Worm (Caenorhabditis elegans) whole organism, L2 larva: ENCODE data around the gene F23B2.10.

ENCODE experiments used
- C34F6.9 ChIP-seq: fragments of 150-350 bp; optimal IDR thresholded peaks from 2 replicates; lab custom pipeline; 2014; ENCODE audit warnings: missing biosample characterization, missing genetic modification characterization
- F13H6.1 ChIP-seq: sonication (generic microtip); optimal IDR thresholded peaks from 2 replicates; lab custom pipeline; 2016; ENCODE audit warnings: missing genetic modification characterization, missing compliant biosample characterization
- R02D3.7 ChIP-seq: fragments of 150-350 bp; optimal IDR thresholded peaks from 2 replicates; lab custom pipeline; 2014; ENCODE audit warnings: missing biosample characterization, missing genetic modification characterization
- Y55F3AM.14 ChIP-seq: fragments of 200-800 bp; sonication (Bioruptor generic); optimal IDR thresholded peaks from 2 replicates; lab custom pipeline; 2018; ENCODE audit warnings: mild to moderate bottlenecking, missing genetic modification characterization, missing compliant biosample characterization
- ZK546.5 ChIP-seq: sonication (generic microtip); optimal IDR thresholded peaks from 2 replicates; lab custom pipeline; 2017; ENCODE audit warnings: missing biosample characterization, missing genetic modification characterization
- alr-1 ChIP-seq: fragments of 150-350 bp; optimal IDR thresholded peaks from 2 replicates; lab custom pipeline; 2014; ENCODE audit warnings: missing biosample characterization, missing genetic modification characterization
- aly-2 ChIP-seq: fragments of 150-350 bp; optimal IDR thresholded peaks from 2 replicates; lab custom pipeline; 2014; ENCODE audit warnings: missing biosample characterization, missing genetic modification characterization
- ama-1 ChIP-seq: fragments of 150-350 bp; optimal IDR thresholded peaks from 2 replicates; lab custom pipeline; 2018; ENCODE audit warnings: inconsistent platforms
- blmp-1 ChIP-seq: sonication (generic microtip); optimal IDR thresholded peaks from 2 replicates; lab custom pipeline; 2017; ENCODE audit warnings: missing genetic modification characterization, mild to moderate bottlenecking, missing compliant biosample characterization, antibody characterized with exemption, moderate library complexity; ENCODE audit not compliant: insufficient read depth
- ceh-16 ChIP-seq: fragments of 150-350 bp; optimal IDR thresholded peaks from 2 replicates; lab custom pipeline; 2014; ENCODE audit warnings: missing biosample characterization, missing genetic modification characterization
- ceh-82 ChIP-seq: fragments of 150-350 bp; optimal IDR thresholded peaks from 2 replicates; lab custom pipeline; 2014; ENCODE audit warnings: missing biosample characterization, missing genetic modification characterization
- crh-2 ChIP-seq: sonication (generic microtip); optimal IDR thresholded peaks from 2 replicates; lab custom pipeline; 2017; ENCODE audit warnings: missing biosample characterization, missing genetic modification characterization
- dmd-4 ChIP-seq: sonication (generic microtip); optimal IDR thresholded peaks from 2 replicates; lab custom pipeline; 2017; ENCODE audit warnings: missing biosample characterization, missing genetic modification characterization
- egl-27 ChIP-seq: sonication (generic microtip); optimal IDR thresholded peaks from 3 replicates; lab custom pipeline; 2017; ENCODE audit warnings: missing biosample characterization, missing genetic modification reagents, missing genetic modification characterization
- elt-1 ChIP-seq: fragments of 150-350 bp; optimal IDR thresholded peaks from 2 replicates; lab custom pipeline; 2014; ENCODE audit warnings: missing biosample characterization, missing genetic modification characterization
- elt-3 ChIP-seq: sonication (generic microtip); optimal IDR thresholded peaks from 2 replicates; lab custom pipeline; 2017; ENCODE audit warnings: missing biosample characterization, missing genetic modification characterization
- fos-1 ChIP-seq: fragments of 150-350 bp; optimal IDR thresholded peaks from 2 replicates; lab custom pipeline; 2014; ENCODE audit warnings: missing biosample characterization, missing genetic modification characterization
- gmeb-1 ChIP-seq: fragments of 150-350 bp; optimal IDR thresholded peaks from 2 replicates; lab custom pipeline; 2014; ENCODE audit warnings: missing biosample characterization, missing genetic modification characterization
- lin-11 ChIP-seq: fragments of 150-350 bp; sonication (generic microtip); optimal IDR thresholded peaks from 2 replicates; lab custom pipeline; 2014; ENCODE audit warnings: missing biosample characterization, missing genetic modification characterization, inconsistent platforms, mixed read lengths
- lin-13 ChIP-seq: fragments of 150-350 bp; optimal IDR thresholded peaks from 2 replicates; lab custom pipeline; 2014; ENCODE audit warnings: missing biosample characterization, missing genetic modification reagents, missing genetic modification characterization
- lin-39 ChIP-seq: fragments of 150-350 bp; optimal IDR thresholded peaks from 2 replicates; lab custom pipeline; 2014; ENCODE audit warnings: missing biosample characterization, missing genetic modification reagents, missing genetic modification characterization
- lsy-2 ChIP-seq, 2 experiments: fragments of 150-350 bp in 1 of 2; sonication (generic microtip) in 1 of 2; optimal IDR thresholded peaks; 2 replicates each; lab custom pipeline; 2014 to 2017; ENCODE audit warnings: missing biosample characterization in 2 of 2, missing genetic modification characterization in 2 of 2
- mab-5 ChIP-seq: fragments of 150-350 bp; optimal IDR thresholded peaks from 2 replicates; lab custom pipeline; 2014; ENCODE audit warnings: missing biosample characterization, missing genetic modification characterization
- mbf-1 ChIP-seq: sonication (generic microtip); optimal IDR thresholded peaks from 2 replicates; lab custom pipeline; 2017; ENCODE audit warnings: missing biosample characterization, missing genetic modification characterization
- mdl-1 ChIP-seq, 2 experiments: fragments of 150-350 bp in 1 of 2; sonication (generic microtip) in 1 of 2; optimal IDR thresholded peaks; 2 replicates each; lab custom pipeline; 2017; ENCODE audit warnings: missing biosample characterization in 2 of 2, missing genetic modification characterization in 2 of 2
- nhr-10 ChIP-seq: sonication (generic microtip); optimal IDR thresholded peaks from 2 replicates; lab custom pipeline; 2017; ENCODE audit warnings: missing biosample characterization, missing genetic modification characterization
- nhr-11 ChIP-seq: fragments of 150-350 bp; optimal IDR thresholded peaks from 2 replicates; lab custom pipeline; 2014; ENCODE audit warnings: missing biosample characterization, missing genetic modification characterization
- nhr-12 ChIP-seq: fragments of 150-350 bp; optimal IDR thresholded peaks from 2 replicates; lab custom pipeline; 2014; ENCODE audit warnings: missing biosample characterization, missing genetic modification characterization
- nhr-129 ChIP-seq: fragments of 150-350 bp; optimal IDR thresholded peaks from 2 replicates; lab custom pipeline; 2014; ENCODE audit warnings: missing biosample characterization, missing genetic modification characterization
- nhr-21 ChIP-seq: fragments of 150-350 bp; optimal IDR thresholded peaks from 2 replicates; lab custom pipeline; 2014; ENCODE audit warnings: missing biosample characterization, missing genetic modification characterization
- nhr-23 ChIP-seq: fragments of 150-350 bp; optimal IDR thresholded peaks from 2 replicates; lab custom pipeline; 2014; ENCODE audit warnings: missing biosample characterization, missing genetic modification reagents, missing genetic modification characterization
- nhr-237 ChIP-seq: fragments of 150-350 bp; optimal IDR thresholded peaks from 2 replicates; lab custom pipeline; 2014; ENCODE audit warnings: missing biosample characterization, missing genetic modification characterization
- nhr-25 ChIP-seq: fragments of 150-350 bp; sonication (generic microtip); optimal IDR thresholded peaks from 3 replicates; lab custom pipeline; 2014; ENCODE audit warnings: missing biosample characterization, missing genetic modification characterization
- nhr-6 ChIP-seq: fragments of 150-350 bp; optimal IDR thresholded peaks from 2 replicates; lab custom pipeline; 2014; ENCODE audit warnings: missing biosample characterization, missing genetic modification characterization
- nhr-77 ChIP-seq: fragments of 150-350 bp; optimal IDR thresholded peaks from 2 replicates; lab custom pipeline; 2014; ENCODE audit warnings: missing biosample characterization, missing genetic modification characterization
- peb-1 ChIP-seq: fragments of 150-350 bp; optimal IDR thresholded peaks from 2 replicates; lab custom pipeline; 2014; ENCODE audit warnings: missing biosample characterization, missing genetic modification characterization
- sem-4 ChIP-seq: fragments of 150-350 bp; optimal IDR thresholded peaks from 2 replicates; lab custom pipeline; 2014; ENCODE audit warnings: missing biosample characterization, missing genetic modification reagents, missing genetic modification characterization
- skn-1 ChIP-seq: sonication (generic microtip); optimal IDR thresholded peaks from 2 replicates; lab custom pipeline; 2017; ENCODE audit warnings: missing biosample characterization, missing genetic modification characterization
- sma-3 ChIP-seq: sonication (generic microtip); optimal IDR thresholded peaks from 2 replicates; lab custom pipeline; 2016; ENCODE audit warnings: missing genetic modification reagents, missing genetic modification characterization, missing compliant biosample characterization
- sma-9 ChIP-seq, 2 experiments: fragments of 150-350 bp in 1 of 2; sonication (generic microtip) in 1 of 2; optimal IDR thresholded peaks; 2 replicates each; lab custom pipeline; 2014 to 2016; ENCODE audit warnings: missing genetic modification characterization in 2 of 2, mild to moderate bottlenecking in 1 of 2, missing biosample characterization in 1 of 2, missing compliant biosample characterization in 1 of 2, missing genetic modification reagents in 1 of 2, moderate library complexity in 1 of 2
- snpc-4 ChIP-seq: fragments of 150-350 bp; optimal IDR thresholded peaks from 2 replicates; lab custom pipeline; 2014; ENCODE audit warnings: missing biosample characterization, missing genetic modification characterization
- unc-39 ChIP-seq: fragments of 150-350 bp; optimal IDR thresholded peaks from 2 replicates; lab custom pipeline; 2014; ENCODE audit warnings: missing biosample characterization, missing genetic modification characterization
- unc-55 ChIP-seq: fragments of 150-350 bp; sonication (generic microtip); optimal IDR thresholded peaks from 3 replicates; lab custom pipeline; 2014; ENCODE audit warnings: missing biosample characterization, missing genetic modification reagents, missing genetic modification characterization
- unc-62 ChIP-seq: fragments of 150-350 bp; optimal IDR thresholded peaks from 2 replicates; lab custom pipeline; 2014; ENCODE audit warnings: missing biosample characterization, missing genetic modification reagents, missing genetic modification characterization
- zag-1 ChIP-seq: fragments of 150-350 bp; optimal IDR thresholded peaks from 2 replicates; lab custom pipeline; 2014; ENCODE audit warnings: missing biosample characterization, missing genetic modification characterization
- ztf-1 ChIP-seq: fragments of 200-800 bp; sonication (Bioruptor generic); conservative IDR thresholded peaks from 2 replicates; pipeline ENCODE4 v1.3.6; 2022; ENCODE audit warnings: missing genetic modification characterization, missing compliant biosample characterization
- ztf-11 ChIP-seq: sonication (generic microtip); optimal IDR thresholded peaks from 2 replicates; lab custom pipeline; 2017; ENCODE audit warnings: missing biosample characterization, missing genetic modification characterization
- ztf-4 ChIP-seq: fragments of 150-350 bp; optimal IDR thresholded peaks from 2 replicates; lab custom pipeline; 2014; ENCODE audit warnings: missing biosample characterization, missing genetic modification characterization

F23B2.10 gene

ce11 chrIV:9198136-9198535 lies 44.0 kb upstream of the F23B2.10 start (continued):
- no peak for TF ChIP-seq nhr-237
- peak; percentile 85 for TF ChIP-seq fos-1 (tag; lab: Kevin White, UChicago)
- TF ChIP-seq F13H6.1, result peak; percentile 54

DNA sequence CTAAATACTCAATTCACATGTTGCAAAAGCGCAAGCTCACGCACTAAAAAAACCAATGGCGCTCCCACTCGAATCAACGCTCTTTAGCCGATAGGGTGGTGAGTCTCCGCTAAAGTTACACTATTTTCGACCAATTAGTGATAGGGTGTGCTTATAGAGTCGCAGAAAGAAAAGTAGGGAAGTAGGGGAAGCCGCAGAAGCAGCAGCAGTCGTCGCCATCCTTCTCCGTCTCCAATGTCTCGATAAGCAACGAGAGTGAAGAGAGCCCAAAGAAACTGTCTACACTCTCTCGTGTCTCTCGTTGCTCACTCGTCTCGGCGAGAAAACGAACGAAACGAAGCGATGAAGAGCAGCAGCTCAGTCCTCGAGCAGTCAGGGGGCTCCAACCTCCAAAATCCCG lies 42.6 kb upstream of the F23B2.10 start:
- no peak for TF ChIP-seq elt-3
- TF ChIP-seq mab-5 (tag; lab: Kevin White, UChicago), result peak; percentile 19
- no peak for TF ChIP-seq nhr-21 (tag; lab: Kevin White, UChicago)
- TF ChIP-seq Y55F3AM.14 (GFP tag; lab: Kevin White, UChicago), result peak; percentile 15
- TF ChIP-seq lin-39, result no peak
- no peak for TF ChIP-seq aly-2 (tag; lab: Kevin White, UChicago)
- no peak for TF ChIP-seq nhr-77 (tag; lab: Kevin White, UChicago)
- TF ChIP-seq fos-1 (tag; lab: Kevin White, UChicago), result peak; percentile 72
- no peak for TF ChIP-seq sma-3 (GFP tag; lab: Kevin White, UChicago)
- TF ChIP-seq lin-11 (tag; lab: Kevin White, UChicago), result peak; percentile 32
- no peak for TF ChIP-seq alr-1 (tag; lab: Kevin White, UChicago)
- peak in 1 of 2 experiments; percentile 43 for TF ChIP-seq lsy-2 (tag; optimal IDR thresholded peaks at IDR 0.05; lab: Kevin White, UChicago)
- no peak for TF ChIP-seq unc-62 (GFP tag; lab: Kevin White, UChicago)
- peak; percentile 77 for TF ChIP-seq ceh-82
- TF ChIP-seq nhr-11 (tag; lab: Kevin White, UChicago), result no peak
- TF ChIP-seq nhr-237, result no peak
- TF ChIP-seq gmeb-1, result no peak
- peak; percentile 57 for TF ChIP-seq egl-27 (tag; lab: Kevin White, UChicago)
- no peak for TF ChIP-seq ztf-4 (tag; lab: Kevin White, UChicago)
- TF ChIP-seq F13H6.1, result peak; percentile 90
- peak; percentile 73 for TF ChIP-seq C34F6.9 (tag; lab: Kevin White, UChicago)
- peak; percentile 90 for TF ChIP-seq nhr-129 (tag; lab: Kevin White, UChicago)
- no peak for TF ChIP-seq nhr-10 (tag; lab: Kevin White, UChicago)
- no peak for TF ChIP-seq elt-1 (tag; lab: Kevin White, UChicago)
- TF ChIP-seq nhr-23, result no peak
- no peak for TF ChIP-seq unc-39 (tag; lab: Kevin White, UChicago)
- no peak for TF ChIP-seq peb-1 (tag; lab: Kevin White, UChicago)
- no peak for TF ChIP-seq nhr-25
- TF ChIP-seq lin-13 (GFP tag; lab: Kevin White, UChicago), result peak; percentile 10
- peak; percentile 52 for TF ChIP-seq crh-2
- TF ChIP-seq blmp-1 (tag; lab: Kevin White, UChicago), result peak; percentile 27
- peak; percentile 21 for TF ChIP-seq sem-4 (tag; lab: Kevin White, UChicago)
- no peak for TF ChIP-seq ztf-11 (tag; lab: Kevin White, UChicago)
- peak; percentile 48 to 54 for TF ChIP-seq mdl-1 (tag; optimal IDR thresholded peaks at IDR 0.05; lab: Kevin White, UChicago)
- TF ChIP-seq ceh-16 (tag; lab: Kevin White, UChicago), result no peak
- no peak for TF ChIP-seq nhr-12
- peak; percentile 19 for TF ChIP-seq nhr-6 (tag; lab: Kevin White, UChicago)
- no peak for TF ChIP-seq ztf-1
- no peak for TF ChIP-seq mbf-1 (tag; lab: Kevin White, UChicago)
- peak; percentile 82 for TF ChIP-seq unc-55 (GFP tag; lab: Kevin White, UChicago)
- no peak for TF ChIP-seq dmd-4 (tag; lab: Kevin White, UChicago)
- TF ChIP-seq zag-1, result peak; percentile 82
- no peak for TF ChIP-seq R02D3.7 (tag; lab: Kevin White, UChicago)
- TF ChIP-seq ZK546.5, result no peak
- peak; percentile 92 for TF ChIP-seq sma-9 (GFP tag; optimal IDR thresholded peaks at IDR 0.05; lab: Kevin White, UChicago)
- no peak for TF ChIP-seq sma-9 (tag; optimal IDR thresholded peaks at IDR 0.05; lab: Kevin White, UChicago)
- TF ChIP-seq skn-1 (tag; lab: Kevin White, UChicago), result no peak
- TF ChIP-seq ama-1 (lab: Kevin White, UChicago), result no peak
- TF ChIP-seq snpc-4, result peak; percentile 56
